Worm (Caenorhabditis elegans) whole organism, L3 larva: ENCODE results near the gene sluh-7.

ENCODE experiments used
- elt-2 ChIP-seq: sonication (generic microtip); optimal IDR thresholded peaks from 2 replicates; lab custom pipeline; 2016; ENCODE audit warnings: missing genetic modification reagents, mild to moderate bottlenecking, missing genetic modification characterization, missing compliant biosample characterization
- lin-39 ChIP-seq: fragments of 150-350 bp; optimal IDR thresholded peaks from 2 replicates; lab custom pipeline; 2018; ENCODE audit warnings: missing biosample characterization, missing genetic modification reagents, missing genetic modification characterization
- nhr-237 ChIP-seq: fragments of 150-350 bp; optimal IDR thresholded peaks from 2 replicates; lab custom pipeline; 2014; ENCODE audit warnings: missing biosample characterization, missing genetic modification characterization
- pha-4 ChIP-seq: fragments of 150-350 bp; optimal IDR thresholded peaks from 2 replicates; lab custom pipeline; 2014; ENCODE audit warnings: missing biosample characterization, missing genetic modification reagents, missing genetic modification characterization
- skn-1 ChIP-seq: fragments of 150-350 bp; optimal IDR thresholded peaks from 2 replicates; lab custom pipeline; 2014; ENCODE audit warnings: missing biosample characterization, missing genetic modification characterization
- snpc-4 ChIP-seq: fragments of 150-350 bp; optimal IDR thresholded peaks from 2 replicates; lab custom pipeline; 2014; ENCODE audit warnings: missing biosample characterization, missing genetic modification characterization

- TF ChIP-seq elt-2 (tag; lab: Kevin White, UChicago) (peak; percentile 35), skn-1 (tag; lab: Kevin White, UChicago) (no peak), lin-39 (tag; lab: Kevin White, UChicago) (no peak), pha-4 (tag; lab: Kevin White, UChicago) (no peak), nhr-237 (tag; lab: Kevin White, UChicago) (no peak), snpc-4 (tag; lab: Kevin White, UChicago) (no peak)
Measured at ce11 chrV:10333843-10334242, 21.8 kb downstream of the sluh-7 start.
